Worm (Caenorhabditis elegans) whole organism, L4 larva: ENCODE measurements around the gene prp-21.

Experiments
- daf-16 ChIP-seq, 3 experiments: sonication (generic microtip); optimal IDR thresholded peaks; 2 replicates each; lab custom pipeline; 2016 to 2017; ENCODE audit warnings: missing genetic modification characterization in 3 of 3, missing genetic modification reagents in 3 of 3, mild to moderate bottlenecking in 2 of 3, missing compliant biosample characterization in 2 of 3, missing biosample characterization in 1 of 3, moderate library complexity in 1 of 3
- egl-27 ChIP-seq: sonication (generic microtip); optimal IDR thresholded peaks from 3 replicates; lab custom pipeline; 2017; ENCODE audit warnings: missing biosample characterization, missing genetic modification reagents, missing genetic modification characterization
- fos-1 ChIP-seq: fragments of 150-350 bp; optimal IDR thresholded peaks from 2 replicates; lab custom pipeline; 2014; ENCODE audit warnings: missing biosample characterization, missing genetic modification characterization
- hlh-30 ChIP-seq: sonication (generic microtip); optimal IDR thresholded peaks from 2 replicates; lab custom pipeline; 2017; ENCODE audit warnings: antibody characterized with exemption, mild to moderate bottlenecking, missing genetic modification characterization, missing compliant biosample characterization; ENCODE audit not compliant: insufficient read depth
- lin-15B ChIP-seq: fragments of 150-350 bp; sonication (generic microtip); optimal IDR thresholded peaks from 3 replicates; lab custom pipeline; 2014; ENCODE audit warnings: missing biosample characterization, missing genetic modification characterization
- lin-39 ChIP-seq: fragments of 150-350 bp; optimal IDR thresholded peaks from 2 replicates; lab custom pipeline; 2014; ENCODE audit warnings: missing biosample characterization, missing genetic modification reagents, missing genetic modification characterization
- lsy-2 ChIP-seq, 2 experiments: fragments of 150-350 bp in 1 of 2; sonication (generic microtip) in 1 of 2; optimal IDR thresholded peaks; 2 replicates each; lab custom pipeline; 2014 to 2017; ENCODE audit warnings: missing biosample characterization in 2 of 2, missing genetic modification characterization in 2 of 2
- nhr-237 ChIP-seq: sonication (generic microtip); optimal IDR thresholded peaks from 2 replicates; lab custom pipeline; 2017; ENCODE audit warnings: missing biosample characterization, missing genetic modification characterization
- nhr-76 ChIP-seq: fragments of 150-350 bp; optimal IDR thresholded peaks from 2 replicates; lab custom pipeline; 2014; ENCODE audit warnings: missing biosample characterization, missing genetic modification characterization
- pha-4 ChIP-seq, 2 experiments: fragments of 150-350 bp in 1 of 2; fragments of 200-800 bp in 1 of 2; sonication (Bioruptor generic) in 1 of 2; IDR thresholded peaks in 1 of 2; optimal IDR thresholded peaks in 1 of 2; 2 replicates each; pipeline versions ENCODE4 v1.3.6 to Lab custom; 2014 to 2022; ENCODE audit warnings: missing genetic modification characterization in 2 of 2, missing genetic modification reagents in 2 of 2, missing biosample characterization in 1 of 2, missing compliant biosample characterization in 1 of 2
- pqm-1 ChIP-seq: sonication (generic microtip); optimal IDR thresholded peaks from 2 replicates; lab custom pipeline; 2017; ENCODE audit warnings: missing biosample characterization, missing genetic modification characterization
- skn-1 ChIP-seq: fragments of 150-350 bp; optimal IDR thresholded peaks from 2 replicates; lab custom pipeline; 2014; ENCODE audit warnings: missing biosample characterization, missing genetic modification characterization
- spr-1 ChIP-seq: sonication (generic microtip); optimal IDR thresholded peaks from 2 replicates; lab custom pipeline; 2016; ENCODE audit warnings: mild to moderate bottlenecking, missing genetic modification characterization, missing compliant biosample characterization
- unc-39 ChIP-seq: sonication (generic microtip); optimal IDR thresholded peaks from 2 replicates; lab custom pipeline; 2017; ENCODE audit warnings: missing biosample characterization, missing genetic modification characterization

DNA sequence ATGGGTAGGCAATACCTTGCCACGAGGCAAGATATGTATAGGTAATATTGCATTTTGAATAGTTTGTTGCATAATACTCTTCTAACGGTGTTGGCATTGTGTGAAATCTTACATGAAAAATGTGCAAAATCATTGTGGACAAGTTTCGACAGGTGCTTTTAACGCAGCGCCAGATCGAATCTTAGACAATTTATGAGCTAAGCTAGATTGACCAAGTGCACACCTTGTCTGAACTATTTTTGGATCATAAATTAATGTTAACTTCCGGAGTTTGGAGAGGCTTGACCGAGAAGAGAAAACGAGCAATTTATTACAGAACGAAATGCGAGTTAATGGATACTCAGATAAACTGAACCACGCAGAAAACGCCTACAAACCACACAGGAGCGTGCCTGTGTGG, 24.6 kb downstream of the prp-21 start, which contains the start of gene srh-105:
- TF ChIP-seq spr-1 (tag; lab: Kevin White, UChicago), result no peak
- TF ChIP-seq lsy-2 (tag; optimal IDR thresholded peaks at IDR 0.05; lab: Kevin White, UChicago), result no peak
- no peak for TF ChIP-seq lin-39 (tag; lab: Kevin White, UChicago)
- no peak for TF ChIP-seq nhr-237
- TF ChIP-seq daf-16 (GFP tag; optimal IDR thresholded peaks at IDR 0.05; lab: Kevin White, UChicago), result no peak
- TF ChIP-seq daf-16 (tag; optimal IDR thresholded peaks at IDR 0.05; lab: Kevin White, UChicago), result no peak
- TF ChIP-seq hlh-30 (tag; lab: Kevin White, UChicago), result no peak
- no peak for TF ChIP-seq lin-15B
- no peak for TF ChIP-seq unc-39 (tag; lab: Kevin White, UChicago)
- TF ChIP-seq fos-1 (tag; lab: Kevin White, UChicago), result no peak
- TF ChIP-seq pha-4 (GFP tag; IDR thresholded peaks at IDR 0.05; lab: Robert Waterston, UW), result no peak
- TF ChIP-seq pha-4 (tag; optimal IDR thresholded peaks at IDR 0.05; lab: Kevin White, UChicago), result no peak
- TF ChIP-seq nhr-76, result no peak
- no peak for TF ChIP-seq egl-27
- TF ChIP-seq skn-1 (tag; lab: Kevin White, UChicago), result no peak
- no peak for TF ChIP-seq pqm-1 (tag; lab: Kevin White, UChicago)
